Fruit fly (Drosophila melanogaster): ENCODE results near the gene chic.

- TF ChIP-seq CG14655 (GFP tag; optimal IDR thresholded peaks at IDR 0.05) (no peak), fd96Ca (GFP tag; IDR thresholded peaks at IDR 0.05) (no peak), Ets98B (GFP tag; IDR thresholded peaks at IDR 0.05) (no peak), CG10348 (GFP tag; IDR thresholded peaks at IDR 0.05) (no peak), Pif1B (GFP tag; optimal IDR thresholded peaks at IDR 0.05) (no peak)
These were observed 7.6 kb upstream of the chic start for dm6 chr2L:5988115-5989092.
